Worm (Caenorhabditis elegans) whole organism, L4/young adult: Measurements from ENCODE around the gene W04G3.11.

Experiments used
- W03F9.2 ChIP-seq: fragments of 150-350 bp; optimal IDR thresholded peaks from 2 replicates; lab custom pipeline; 2014; ENCODE audit warnings: missing biosample characterization, missing genetic modification characterization
- dao-5 ChIP-seq: sonication (generic microtip); optimal IDR thresholded peaks from 2 replicates; lab custom pipeline; 2016; ENCODE audit warnings: missing genotype, missing genetic modification characterization, moderate library complexity, missing compliant biosample characterization
- him-1 ChIP-seq: sonication (generic microtip); optimal IDR thresholded peaks from 2 replicates; lab custom pipeline; 2016; ENCODE audit warnings: missing genotype, missing genetic modification reagents, missing genetic modification characterization, missing compliant biosample characterization

Gene W04G3.11

DNA sequence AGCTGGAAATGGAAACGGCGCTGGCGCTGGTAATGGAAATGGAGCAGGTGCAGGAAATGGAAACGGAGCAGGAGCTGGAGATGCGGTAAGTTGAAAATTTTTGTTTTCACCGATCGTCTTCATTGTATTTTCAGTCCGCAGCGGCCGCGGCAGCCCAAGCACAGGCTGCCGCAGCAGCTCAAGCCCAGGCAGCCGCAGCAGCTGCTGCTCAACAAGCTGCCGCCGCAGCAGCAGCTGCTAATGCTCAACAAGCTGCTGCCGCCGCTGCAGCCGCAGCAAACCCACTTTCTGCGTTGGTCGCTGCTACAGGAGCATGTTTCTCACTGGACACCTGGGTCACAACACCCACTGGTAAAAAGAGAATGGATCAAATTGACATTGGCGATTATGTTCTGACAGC is 25.4 kb downstream of the W04G3.11 start:
- TF ChIP-seq dao-5 (tag; lab: Kevin White, UChicago) = no peak
- TF ChIP-seq him-1 (tag; lab: Kevin White, UChicago) = no peak

DNA sequence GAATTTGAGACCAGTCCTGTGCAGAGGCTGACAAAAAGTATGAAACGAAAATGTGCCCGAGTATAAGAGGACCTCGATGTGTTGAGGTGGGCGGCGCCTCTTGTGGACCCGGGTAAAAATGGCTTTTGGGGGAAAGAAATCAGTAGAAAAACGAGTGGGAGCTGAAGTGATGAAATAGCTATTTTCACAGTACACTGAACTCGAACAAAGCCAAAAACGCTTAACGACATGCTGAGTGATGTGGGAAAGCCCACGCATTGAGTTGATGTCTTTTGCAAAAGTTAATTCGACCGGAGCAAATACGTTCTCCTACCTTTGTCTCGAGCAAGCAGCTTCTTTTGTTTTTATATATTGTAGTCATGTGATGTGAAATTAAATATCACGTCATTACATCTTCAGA is 27.7 kb downstream of the W04G3.11 start, which contains the start of gene nlp-66:
Gene nlp-66, minus strand, starts transcription at position 101 of the 400 bp plus-strand sequence.
- TF ChIP-seq him-1 (tag; lab: Kevin White, UChicago) = no peak
- TF ChIP-seq W03F9.2 (tag; lab: Kevin White, UChicago) = no peak
- no peak for TF ChIP-seq dao-5 (tag; lab: Kevin White, UChicago)

- TF ChIP-seq him-1 (tag; lab: Kevin White, UChicago) = no peak
Observed at ce11 chrX:11120808-11121207, 31.8 kb downstream of the W04G3.11 start, which contains the start of gene R08B4.3. Gene R08B4.3 (minus strand): TSS chrX:11121005.

DNA sequence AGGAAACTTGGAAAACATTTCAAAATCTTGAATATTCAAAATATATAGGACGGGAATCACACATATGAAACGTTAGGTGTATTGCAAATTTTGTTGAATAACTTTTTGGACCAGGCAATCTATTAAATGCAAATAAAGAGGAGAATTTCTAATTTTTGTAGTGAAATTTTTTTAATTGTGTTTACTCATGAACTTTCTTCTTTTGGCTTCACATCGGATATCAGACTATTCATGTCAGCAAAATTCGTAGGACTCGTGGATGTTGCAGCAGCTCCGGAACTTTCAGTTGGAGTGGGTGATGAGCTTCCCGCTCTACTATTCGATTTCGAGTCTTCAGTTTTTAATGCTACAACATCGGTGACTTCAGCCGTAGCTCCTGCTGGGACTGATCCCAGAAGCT is 33.4 kb downstream of the W04G3.11 start:
- TF ChIP-seq him-1 (tag; lab: Kevin White, UChicago) (no peak), dao-5 (tag; lab: Kevin White, UChicago) (no peak), W03F9.2 (tag; lab: Kevin White, UChicago) (no peak)

ce11 chrX:11123998-11124397 is 35.0 kb downstream of the W04G3.11 start:
- TF ChIP-seq dao-5 (tag; lab: Kevin White, UChicago) (no peak), W03F9.2 (tag; lab: Kevin White, UChicago) (no peak), him-1 (tag; lab: Kevin White, UChicago) (no peak)

DNA sequence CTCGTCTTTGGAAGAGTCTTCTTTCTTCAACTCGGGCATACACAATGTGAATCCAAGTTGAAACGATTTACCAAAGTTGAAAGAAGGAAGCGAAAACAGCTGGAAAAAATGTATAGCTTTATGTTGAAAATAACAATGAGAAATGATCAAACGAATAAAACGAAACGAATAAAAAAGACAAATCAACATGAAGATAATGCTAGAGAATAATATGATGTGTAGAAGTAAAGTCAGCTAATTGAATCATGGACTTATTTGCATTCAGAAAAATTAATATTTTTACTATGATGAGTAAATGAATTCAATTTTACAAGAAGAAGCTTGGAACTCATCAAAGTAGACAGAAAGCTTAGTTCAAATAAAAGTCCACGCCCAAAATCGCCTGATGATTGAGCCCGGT is 36.5 kb downstream of the W04G3.11 start, which contains the start of gene alr-1:
Gene alr-1, minus strand, starts transcription at position 101 of the 400 bp plus-strand sequence.
- TF ChIP-seq W03F9.2 (tag; lab: Kevin White, UChicago) = no peak
- no peak for TF ChIP-seq dao-5 (tag; lab: Kevin White, UChicago)
- TF ChIP-seq him-1 (tag; lab: Kevin White, UChicago) = no peak

ce11 chrX:11126259-11126658 is 37.3 kb downstream of the W04G3.11 start:
- TF ChIP-seq dao-5 (tag; lab: Kevin White, UChicago) = no peak
- TF ChIP-seq W03F9.2 (tag; lab: Kevin White, UChicago) = no peak
- TF ChIP-seq him-1 (tag; lab: Kevin White, UChicago) = no peak

- TF ChIP-seq dao-5 (tag; lab: Kevin White, UChicago) (no peak), W03F9.2 (tag; lab: Kevin White, UChicago) (no peak), him-1 (tag; lab: Kevin White, UChicago) (no peak)
Observed at ce11 chrX:11132260-11132659, 43.3 kb downstream of the W04G3.11 start.

- TF ChIP-seq W03F9.2 (tag; lab: Kevin White, UChicago) (no peak), him-1 (tag; lab: Kevin White, UChicago) (no peak), dao-5 (tag; lab: Kevin White, UChicago) (no peak)
Observed at ce11 chrX:11134750-11135394, 45.9 kb downstream of the W04G3.11 start.

ce11 chrX:11136988-11137387 is 48.0 kb downstream of the W04G3.11 start:
- TF ChIP-seq dao-5 (tag; lab: Kevin White, UChicago) (no peak), W03F9.2 (tag; lab: Kevin White, UChicago) (no peak), him-1 (tag; lab: Kevin White, UChicago) (no peak)

DNA sequence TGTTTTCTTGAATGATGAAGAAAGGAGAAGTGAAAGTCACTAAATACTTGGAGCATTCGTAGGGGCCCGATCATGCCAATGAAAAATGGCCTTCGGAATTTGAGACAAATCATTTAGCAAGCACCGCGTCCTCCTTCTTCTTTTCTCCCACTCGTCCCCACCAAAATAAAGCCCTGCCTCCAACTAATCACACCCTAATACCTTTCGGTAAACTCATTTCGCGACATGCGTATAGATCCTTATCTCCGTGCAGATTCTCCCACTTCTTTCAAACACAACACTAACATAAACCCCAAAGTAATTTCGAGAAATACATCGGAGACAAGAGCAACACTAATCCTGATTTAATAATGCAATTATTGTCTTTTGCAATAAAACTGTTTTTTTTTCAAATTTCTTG is 48.6 kb downstream of the W04G3.11 start:
- TF ChIP-seq dao-5 (tag; lab: Kevin White, UChicago) = no peak
- TF ChIP-seq W03F9.2 (tag; lab: Kevin White, UChicago) = no peak
- no peak for TF ChIP-seq him-1 (tag; lab: Kevin White, UChicago)
